Worm (Caenorhabditis elegans) whole organism, L1 larva: ENCODE results near the gene zig-12.

Source experiments
- C16A3.4 ChIP-seq: fragments of 150-350 bp; optimal IDR thresholded peaks from 2 replicates; lab custom pipeline; 2014; ENCODE audit warnings: missing biosample characterization, missing genetic modification characterization
- elt-2 ChIP-seq: sonication (generic microtip); optimal IDR thresholded peaks from 2 replicates; lab custom pipeline; 2016; ENCODE audit warnings: missing genetic modification characterization, mild to moderate bottlenecking, inconsistent platforms, missing compliant biosample characterization, missing genetic modification reagents
- fkh-8 ChIP-seq: sonication (generic microtip); optimal IDR thresholded peaks from 2 replicates; lab custom pipeline; 2016; ENCODE audit warnings: mild to moderate bottlenecking, missing genetic modification characterization, missing compliant biosample characterization
- fos-1 ChIP-seq: fragments of 150-350 bp; optimal IDR thresholded peaks from 2 replicates; lab custom pipeline; 2014; ENCODE audit warnings: missing biosample characterization, missing genetic modification characterization
- irx-1 ChIP-seq: sonication (generic microtip); optimal IDR thresholded peaks from 2 replicates; lab custom pipeline; 2016; ENCODE audit warnings: missing genetic modification characterization, missing compliant biosample characterization
- lin-35 ChIP-seq, 2 experiments: fragments of 150-350 bp; optimal IDR thresholded peaks; 2 replicates each; lab custom pipeline; 2014; ENCODE audit warnings: missing biosample characterization in 2 of 2, missing genetic modification characterization in 2 of 2, missing genetic modification reagents in 2 of 2
- lin-39 ChIP-seq: fragments of 150-350 bp; optimal IDR thresholded peaks from 2 replicates; lab custom pipeline; 2014; ENCODE audit warnings: missing biosample characterization, missing genetic modification reagents, missing genetic modification characterization
- mef-2 ChIP-seq: fragments of 150-350 bp; optimal IDR thresholded peaks from 2 replicates; lab custom pipeline; 2014; ENCODE audit warnings: missing biosample characterization, missing genetic modification characterization
- pqm-1 ChIP-seq: sonication (generic microtip); optimal IDR thresholded peaks from 3 replicates; lab custom pipeline; 2017; ENCODE audit warnings: missing biosample characterization, missing genetic modification characterization
- sox-4 ChIP-seq: sonication (generic microtip); optimal IDR thresholded peaks from 2 replicates; lab custom pipeline; 2016; ENCODE audit warnings: missing genetic modification characterization, missing compliant biosample characterization

The zig-12 gene

DNA sequence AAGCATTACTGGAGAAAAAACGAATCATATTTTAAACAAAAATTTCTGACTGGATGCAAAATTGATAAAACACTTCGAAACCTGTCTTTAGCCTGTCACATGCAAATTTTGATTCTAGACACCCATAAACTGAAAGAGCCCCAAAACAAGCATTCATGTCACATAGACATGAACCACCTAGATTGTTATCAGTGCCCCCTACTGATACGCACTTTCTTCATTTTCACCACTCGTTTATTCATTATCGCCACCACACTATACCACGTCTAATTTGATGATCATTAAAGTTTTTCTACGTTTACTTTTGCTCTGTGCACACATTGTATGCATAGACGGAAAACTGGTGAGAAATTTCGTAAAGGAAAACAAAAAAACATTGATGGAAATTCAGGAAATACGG lies 48.2 kb downstream of the zig-12 start, which contains the start of gene cnnm-2:
Gene cnnm-2, plus strand, starts transcription at position 190 of the 400 bp plus-strand sequence.
- TF ChIP-seq lin-39 (tag; lab: Kevin White, UChicago) (no peak), sox-4 (tag; lab: Kevin White, UChicago) (no peak), C16A3.4 (tag; lab: Kevin White, UChicago) (no peak), irx-1 (tag; lab: Kevin White, UChicago) (no peak), fkh-8 (tag; lab: Kevin White, UChicago) (no peak), mef-2 (tag; lab: Kevin White, UChicago) (no peak), elt-2 (peak; percentile 65), pqm-1 (peak; percentile 14), fos-1 (tag; lab: Kevin White, UChicago) (no peak), lin-35 (GFP tag; optimal IDR thresholded peaks at IDR 0.05; lab: Kevin White, UChicago) (peak in 1 of 2 experiments; percentile 30)
